Worm (Caenorhabditis elegans) whole organism, late embryonic: ENCODE measurements around the gene cest-8.

Experiments used
- ama-1 ChIP-seq: fragments of 150-350 bp; optimal IDR thresholded peaks from 2 replicates; lab custom pipeline; 2014
- ceh-6 ChIP-seq: fragments of 200-800 bp; sonication (Bioruptor generic); optimal IDR thresholded peaks from 2 replicates; lab custom pipeline; 2018; ENCODE audit warnings: mild to moderate bottlenecking, missing genetic modification characterization, missing compliant biosample characterization
- nfya-1 ChIP-seq: sonication (generic microtip); optimal IDR thresholded peaks from 2 replicates; lab custom pipeline; 2017; ENCODE audit warnings: missing genetic modification characterization, mild to moderate bottlenecking, missing compliant biosample characterization, antibody characterized with exemption, moderate library complexity

DNA sequence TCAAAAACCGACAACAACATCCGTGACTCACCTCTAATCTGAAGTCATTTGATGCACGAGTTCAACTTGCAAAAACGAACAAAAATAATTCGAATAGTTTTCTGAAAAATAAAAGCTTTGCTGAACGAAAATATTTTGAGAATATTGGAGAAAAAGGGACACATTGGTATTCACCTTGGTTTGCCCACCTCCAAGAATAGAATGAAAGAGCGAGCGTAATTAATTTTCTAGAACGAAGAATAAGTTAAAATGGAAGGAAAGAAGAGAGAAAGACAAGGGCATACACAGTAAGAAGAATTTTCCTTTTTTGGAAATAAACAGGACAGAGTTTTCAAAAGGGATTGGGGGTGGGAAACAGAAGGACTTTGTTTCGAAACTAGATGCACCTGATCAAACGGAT, 6.7 kb upstream of the cest-8 start, which contains the start of gene cab-1:
- TF ChIP-seq ceh-6 (GFP tag; lab: Kevin White, UChicago) (no peak), ama-1 (lab: Kevin White, UChicago) (no peak), nfya-1 (no peak)
